Fruit fly (Drosophila melanogaster) whole organism, wandering third instar larva: ENCODE results near the gene CG3529.

Experiments used
- Abd-B ChIP-seq: fragments of >200 bp; optimal IDR thresholded peaks from 2 replicates; lab custom pipeline; 2017; ENCODE audit warnings: missing biosample characterization, missing genetic modification characterization
- CG32264 ChIP-seq: fragments of 200-800 bp; sonication (Bioruptor generic); optimal IDR thresholded peaks from 2 replicates; lab custom pipeline; 2016; ENCODE audit warnings: missing biosample characterization, missing genetic modification characterization
- CG9705 ChIP-seq: fragments of 200-800 bp; sonication (Bioruptor generic); optimal IDR thresholded peaks from 2 replicates; lab custom pipeline; 2018; ENCODE audit warnings: missing biosample characterization, mild to moderate bottlenecking, missing genetic modification characterization
- CrebA ChIP-seq: fragments of 200-800 bp; sonication (Bioruptor generic); optimal IDR thresholded peaks from 2 replicates; lab custom pipeline; 2016; ENCODE audit warnings: missing biosample characterization, mild to moderate bottlenecking, missing genetic modification characterization, borderline replicate concordance
- Dfd ChIP-seq: fragments of >200 bp; optimal IDR thresholded peaks from 2 replicates; lab custom pipeline; 2017; ENCODE audit warnings: missing biosample characterization, missing genetic modification characterization
- Dif ChIP-seq: fragments of 200-275, 200-300 bp; sonication (Bioruptor generic); optimal IDR thresholded peaks from 2 replicates; lab custom pipeline; 2018; ENCODE audit warnings: missing biosample characterization, missing genetic modification characterization; ENCODE audit not compliant: partially characterized antibody
- GATAd ChIP-seq: sonication (Bioruptor generic); optimal IDR thresholded peaks from 2 replicates; lab custom pipeline; 2016; ENCODE audit warnings: missing biosample characterization, missing genetic modification characterization
- HLH106 ChIP-seq: fragments of 200-800 bp; optimal IDR thresholded peaks from 3 replicates; lab custom pipeline; 2019; ENCODE audit warnings: missing biosample characterization, mild to moderate bottlenecking, missing genetic modification characterization, moderate library complexity
- Hnf4 ChIP-seq: fragments of 200-800 bp; sonication (Bioruptor generic); optimal IDR thresholded peaks from 2 replicates; lab custom pipeline; 2016; ENCODE audit warnings: missing biosample characterization, mild to moderate bottlenecking, missing genetic modification characterization
- Hr78 ChIP-seq: fragments of >200 bp; optimal IDR thresholded peaks from 2 replicates; lab custom pipeline; 2017; ENCODE audit warnings: missing biosample characterization, missing genetic modification characterization
- Hr83 ChIP-seq: fragments of 200-300 bp; sonication (Bioruptor generic); optimal IDR thresholded peaks from 2 replicates; lab custom pipeline; 2016; ENCODE audit warnings: missing biosample characterization, mild to moderate bottlenecking, missing genetic modification characterization, moderate library complexity; ENCODE audit not compliant: poor library complexity, severe bottlenecking
- Jra ChIP-seq: sonication (Bioruptor generic); optimal IDR thresholded peaks from 2 replicates; lab custom pipeline; 2016; ENCODE audit warnings: missing biosample characterization, missing genetic modification characterization
- Myc ChIP-seq: fragments of >200 bp; optimal IDR thresholded peaks from 2 replicates; lab custom pipeline; 2017
- N ChIP-seq: fragments of >200 bp; optimal IDR thresholded peaks from 2 replicates; lab custom pipeline; 2018; ENCODE audit warnings: missing biosample characterization, missing external identifiers, missing genetic modification characterization
- Sp1 ChIP-seq: fragments of 200-800 bp; sonication (Bioruptor generic); optimal IDR thresholded peaks from 3 replicates; lab custom pipeline; 2019; ENCODE audit warnings: missing biosample characterization, mild to moderate bottlenecking, missing genetic modification characterization, moderate library complexity
- Vsx2 ChIP-seq: fragments of 200-300, 225-300 bp; sonication (Bioruptor generic); optimal IDR thresholded peaks from 2 replicates; lab custom pipeline; 2018; ENCODE audit warnings: missing biosample characterization, missing genetic modification characterization; ENCODE audit not compliant: partially characterized antibody
- br ChIP-seq: fragments of 200-800 bp; sonication (Bioruptor generic); optimal IDR thresholded peaks from 2 replicates; lab custom pipeline; 2016; ENCODE audit warnings: missing biosample characterization, missing genetic modification characterization
- brk ChIP-seq: fragments of 200-800 bp; sonication (Bioruptor generic); optimal IDR thresholded peaks from 2 replicates; lab custom pipeline; 2016; ENCODE audit warnings: missing biosample characterization, mild to moderate bottlenecking, missing genetic modification characterization
- dl ChIP-seq, 2 experiments: fragments of 175-275, 200-275 bp in 1 of 2; fragments of 200-275 bp in 1 of 2; sonication (Bioruptor generic); optimal IDR thresholded peaks; lab custom pipeline; 2018; ENCODE audit warnings: mild to moderate bottlenecking in 2 of 2, missing biosample characterization in 2 of 2, missing genetic modification characterization in 2 of 2, moderate library complexity in 2 of 2; ENCODE audit not compliant: partially characterized antibody in 2 of 2, insufficient read depth in 1 of 2
- dmrt93B ChIP-seq: fragments of 200-800 bp; sonication (Bioruptor generic); optimal IDR thresholded peaks from 2 replicates; lab custom pipeline; 2018; ENCODE audit warnings: missing biosample characterization, mild to moderate bottlenecking, missing genetic modification characterization
- dsf ChIP-seq: sonication (Bioruptor generic); optimal IDR thresholded peaks from 2 replicates; lab custom pipeline; 2016; ENCODE audit warnings: missing biosample characterization, missing genetic modification characterization, borderline replicate concordance
- ey ChIP-seq: fragments of 200-800 bp; sonication (Bioruptor generic); optimal IDR thresholded peaks from 2 replicates; lab custom pipeline; 2016; ENCODE audit warnings: missing biosample characterization, missing genetic modification characterization
- fru ChIP-seq: fragments of 200-800 bp; sonication (Bioruptor generic); optimal IDR thresholded peaks from 3 replicates; lab custom pipeline; 2016; ENCODE audit warnings: missing biosample characterization, mild to moderate bottlenecking, missing genetic modification characterization
- h ChIP-seq: fragments of 200-800 bp; sonication (Bioruptor generic); optimal IDR thresholded peaks from 3 replicates; lab custom pipeline; 2016; ENCODE audit warnings: missing biosample characterization, mild to moderate bottlenecking, missing genetic modification characterization
- jim ChIP-seq: fragments of 175-275, 200-325 bp; sonication (Bioruptor generic); optimal IDR thresholded peaks from 2 replicates; lab custom pipeline; 2016; ENCODE audit warnings: missing biosample characterization, mild to moderate bottlenecking, missing genetic modification characterization
- lola ChIP-seq: fragments of >200 bp; optimal IDR thresholded peaks from 2 replicates; lab custom pipeline; 2017; ENCODE audit warnings: missing biosample characterization, missing genetic modification characterization
- pan ChIP-seq: fragments of >200 bp; optimal IDR thresholded peaks from 2 replicates; lab custom pipeline; 2017
- psq ChIP-seq: fragments of 200-800 bp; sonication (Bioruptor generic); optimal IDR thresholded peaks from 3 replicates; lab custom pipeline; 2017; ENCODE audit warnings: missing biosample characterization, mild to moderate bottlenecking, missing genetic modification characterization, moderate library complexity
- rgr ChIP-seq: fragments of 200-800 bp; sonication (Bioruptor generic); optimal IDR thresholded peaks from 3 replicates; lab custom pipeline; 2016; ENCODE audit warnings: missing biosample characterization, mild to moderate bottlenecking, missing genetic modification characterization
- sage ChIP-seq: fragments of 200-800 bp; sonication (Bioruptor generic); optimal IDR thresholded peaks from 2 replicates; lab custom pipeline; 2016; ENCODE audit warnings: missing biosample characterization, mild to moderate bottlenecking, missing genetic modification characterization
- sv ChIP-seq: fragments of 200-800 bp; sonication (Bioruptor generic); optimal IDR thresholded peaks from 3 replicates; lab custom pipeline; 2016; ENCODE audit warnings: missing biosample characterization, missing genetic modification characterization
- usp ChIP-seq: fragments of >200 bp; optimal IDR thresholded peaks from 2 replicates; lab custom pipeline; 2017; ENCODE audit warnings: missing biosample characterization, missing genetic modification characterization
- woc ChIP-seq: sonication (Bioruptor generic); optimal IDR thresholded peaks from 2 replicates; lab custom pipeline; 2016; ENCODE audit warnings: missing biosample characterization, mild to moderate bottlenecking, missing genetic modification characterization

CG3529 gene

dm6 chr3L:9489627-9490026 lies 43.0 kb downstream of the CG3529 start:
- no peak for TF ChIP-seq dmrt93B (GFP tag; lab: Kevin White, UChicago)
- TF ChIP-seq GATAd (GFP tag; lab: Kevin White, UChicago) = no peak
- no peak for TF ChIP-seq sv (GFP tag; lab: Kevin White, UChicago)
- TF ChIP-seq sage = no peak
- no peak for TF ChIP-seq HLH106 (tag; lab: Kevin White, UChicago)
- no peak for TF ChIP-seq pan
- TF ChIP-seq dl (GFP tag; optimal IDR thresholded peaks at IDR 0.05; lab: Kevin White, UChicago; ENCODE audit: insufficient read depth in 1 of 2, partially characterized antibody in 2 of 2) = no peak
- no peak for TF ChIP-seq rgr (GFP tag; lab: Kevin White, UChicago)
- no peak for TF ChIP-seq Dfd (GFP tag; lab: Kevin White, UChicago)
- no peak for TF ChIP-seq dsf (GFP tag; lab: Kevin White, UChicago)
- no peak for TF ChIP-seq jim (GFP tag; lab: Kevin White, UChicago)
- no peak for TF ChIP-seq brk (GFP tag; lab: Kevin White, UChicago)
- TF ChIP-seq CG32264 (GFP tag; lab: Kevin White, UChicago) = no peak
- no peak for TF ChIP-seq Hr78
- TF ChIP-seq woc = no peak
- TF ChIP-seq br (GFP tag; lab: Kevin White, UChicago) = no peak
- TF ChIP-seq Abd-B (GFP tag; lab: Kevin White, UChicago) = no peak
- no peak for TF ChIP-seq CrebA
- no peak for TF ChIP-seq Vsx2 (GFP tag; lab: Kevin White, UChicago)
- TF ChIP-seq h (GFP tag; lab: Kevin White, UChicago) = no peak

dm6 chr3L:9490432-9490831 lies 43.8 kb downstream of the CG3529 start:
- no peak for TF ChIP-seq Vsx2 (GFP tag; lab: Kevin White, UChicago)
- TF ChIP-seq brk (GFP tag; lab: Kevin White, UChicago) = no peak
- no peak for TF ChIP-seq Hnf4 (GFP tag; lab: Kevin White, UChicago)
- no peak for TF ChIP-seq GATAd (GFP tag; lab: Kevin White, UChicago)
- TF ChIP-seq h (GFP tag; lab: Kevin White, UChicago) = no peak
- no peak for TF ChIP-seq dl (GFP tag; optimal IDR thresholded peaks at IDR 0.05; lab: Kevin White, UChicago; ENCODE audit: insufficient read depth in 1 of 2, partially characterized antibody in 2 of 2)
- TF ChIP-seq CrebA = no peak
- TF ChIP-seq Jra (GFP tag; lab: Kevin White, UChicago) = no peak
- TF ChIP-seq Dif (GFP tag; lab: Kevin White, UChicago) = no peak
- no peak for TF ChIP-seq Hr83 (GFP tag; lab: Kevin White, UChicago)
- TF ChIP-seq, all 38 proteins: peak for 0

- TF ChIP-seq Hr83 (GFP tag; lab: Kevin White, UChicago) (no peak), psq (no peak), dl (GFP tag; optimal IDR thresholded peaks at IDR 0.05; lab: Kevin White, UChicago; ENCODE audit: insufficient read depth in 1 of 2, partially characterized antibody in 2 of 2) (no peak), CrebA (no peak), pan (no peak), Hnf4 (GFP tag; lab: Kevin White, UChicago) (no peak), sage (no peak), dmrt93B (GFP tag; lab: Kevin White, UChicago) (no peak), jim (GFP tag; lab: Kevin White, UChicago) (no peak), lola (no peak), sv (GFP tag; lab: Kevin White, UChicago) (no peak), Dfd (GFP tag; lab: Kevin White, UChicago) (no peak), CG32264 (GFP tag; lab: Kevin White, UChicago) (no peak), fru (GFP tag; lab: Kevin White, UChicago) (no peak), ey (no peak), rgr (GFP tag; lab: Kevin White, UChicago) (no peak), GATAd (GFP tag; lab: Kevin White, UChicago) (no peak), Sp1 (GFP tag; lab: Kevin White, UChicago) (no peak)
- TF ChIP-seq, all 38 proteins: peak for 0
Observed at dm6 chr3L:9491331-9491730, 44.7 kb downstream of the CG3529 start.

DNA sequence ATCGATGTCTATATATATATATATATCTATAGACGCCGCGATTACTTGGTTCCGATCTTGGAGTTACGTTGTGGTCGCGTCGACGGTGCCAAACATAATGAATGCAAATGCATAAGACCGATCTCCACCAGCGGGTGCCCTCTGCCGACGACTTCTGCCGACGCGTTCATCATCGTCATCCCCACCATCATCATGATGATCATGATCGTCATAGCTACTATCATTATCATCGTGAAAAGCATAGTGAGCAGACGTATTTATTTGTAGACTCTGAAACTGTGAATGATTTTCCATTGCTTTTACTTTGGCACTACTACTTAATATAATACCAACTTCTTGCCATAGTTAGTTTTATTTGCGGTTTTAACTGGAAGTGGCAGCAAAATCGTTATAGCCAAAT lies 45.5 kb downstream of the CG3529 start, which contains the start of gene CG32037:
TSS of gene CG32037 (minus strand) at position 101 of the 400 bp plus-strand sequence.
- TF ChIP-seq psq = no peak
- no peak for TF ChIP-seq Myc (lab: Kevin White, UChicago)
- TF ChIP-seq sv (GFP tag; lab: Kevin White, UChicago) = no peak
- TF ChIP-seq dsf (GFP tag; lab: Kevin White, UChicago) = no peak
- TF ChIP-seq sage = no peak
- no peak for TF ChIP-seq usp (GFP tag; lab: Kevin White, UChicago)
- no peak for TF ChIP-seq CG9705 (GFP tag; lab: Kevin White, UChicago)
- TF ChIP-seq N (GFP tag; lab: Kevin White, UChicago) = no peak
